Worm (Caenorhabditis elegans) whole organism, mixed stage, embryonic: ENCODE measurements around the gene clp-2.

ENCODE experiments used
- M03D4.4 ChIP-seq: sonication (generic microtip); optimal IDR thresholded peaks from 2 replicates; lab custom pipeline; 2017; ENCODE audit warnings: mild to moderate bottlenecking, missing genetic modification characterization, missing compliant biosample characterization
- bed-3 ChIP-seq: fragments of 200-800 bp; sonication (Bioruptor generic); optimal IDR thresholded peaks from 3 replicates; lab custom pipeline; 2018; ENCODE audit warnings: mild to moderate bottlenecking, missing genetic modification characterization, moderate library complexity, missing compliant biosample characterization
- blmp-1 ChIP-seq: fragments of 150-350 bp; optimal IDR thresholded peaks from 2 replicates; lab custom pipeline; 2014; ENCODE audit warnings: missing biosample characterization, missing genetic modification characterization
- ceh-43 ChIP-seq: fragments of 200-800 bp; sonication (Bioruptor generic); optimal IDR thresholded peaks from 2 replicates; lab custom pipeline; 2018; ENCODE audit warnings: mild to moderate bottlenecking, missing genetic modification characterization, moderate library complexity, missing compliant biosample characterization
- ceh-83 ChIP-seq: fragments of 200-800 bp; sonication (Bioruptor generic); optimal IDR thresholded peaks from 2 replicates; lab custom pipeline; 2018; ENCODE audit warnings: mild to moderate bottlenecking, missing genetic modification characterization, missing compliant biosample characterization
- ces-1 ChIP-seq: fragments of 150-350 bp; optimal IDR thresholded peaks from 2 replicates; lab custom pipeline; 2014; ENCODE audit warnings: missing biosample characterization, missing genetic modification reagents, missing genetic modification characterization
- cnd-1 ChIP-seq: fragments of 200-800 bp; sonication (Bioruptor generic); optimal IDR thresholded peaks from 2 replicates; lab custom pipeline; 2018; ENCODE audit warnings: mild to moderate bottlenecking, missing genetic modification characterization, missing compliant biosample characterization
- drap-1 ChIP-seq: fragments of 200-800 bp; sonication (Bioruptor generic); optimal IDR thresholded peaks from 3 replicates; lab custom pipeline; 2018; ENCODE audit warnings: mild to moderate bottlenecking, missing genetic modification characterization, missing compliant biosample characterization
- elt-3 ChIP-seq: fragments of 150-350 bp; optimal IDR thresholded peaks from 2 replicates; lab custom pipeline; 2014; ENCODE audit warnings: missing biosample characterization, missing genetic modification characterization
- flh-1 ChIP-seq: fragments of 200-800 bp; sonication (Bioruptor generic); optimal IDR thresholded peaks from 2 replicates; lab custom pipeline; 2018; ENCODE audit warnings: mild to moderate bottlenecking, missing genetic modification characterization, moderate library complexity, missing compliant biosample characterization
- ham-2 ChIP-seq: fragments of 200-800 bp; sonication (Bioruptor generic); optimal IDR thresholded peaks from 2 replicates; lab custom pipeline; 2018; ENCODE audit warnings: mild to moderate bottlenecking, missing genetic modification characterization, missing compliant biosample characterization
- hlh-1 ChIP-seq: fragments of 150-350 bp; optimal IDR thresholded peaks from 2 replicates; lab custom pipeline; 2014; ENCODE audit warnings: missing biosample characterization, missing genetic modification reagents, missing genetic modification characterization
- lin-13 ChIP-seq: fragments of 150-350 bp; optimal IDR thresholded peaks from 2 replicates; lab custom pipeline; 2014; ENCODE audit warnings: missing biosample characterization, missing genetic modification characterization
- lin-32 ChIP-seq: fragments of 200-800 bp; sonication (Bioruptor generic); optimal IDR thresholded peaks from 2 replicates; lab custom pipeline; 2018; ENCODE audit warnings: mild to moderate bottlenecking, missing genetic modification characterization, missing compliant biosample characterization
- lsy-2 ChIP-seq: fragments of 150-350 bp; optimal IDR thresholded peaks from 2 replicates; lab custom pipeline; 2014; ENCODE audit warnings: missing biosample characterization, missing genetic modification characterization
- mab-5 ChIP-seq: fragments of 150-350 bp; optimal IDR thresholded peaks from 2 replicates; lab custom pipeline; 2014; ENCODE audit warnings: missing biosample characterization, missing genetic modification characterization
- mep-1 ChIP-seq: fragments of 150-350 bp; optimal IDR thresholded peaks from 2 replicates; lab custom pipeline; 2017; ENCODE audit warnings: missing biosample characterization, missing genetic modification reagents, missing genetic modification characterization, inconsistent platforms
- mls-2 ChIP-seq: sonication (generic microtip); optimal IDR thresholded peaks from 2 replicates; lab custom pipeline; 2016; ENCODE audit warnings: mild to moderate bottlenecking, missing genetic modification characterization, moderate library complexity, missing compliant biosample characterization
- nhr-2 ChIP-seq: fragments of 150-350 bp; optimal IDR thresholded peaks from 2 replicates; lab custom pipeline; 2014; ENCODE audit warnings: missing biosample characterization, missing genetic modification characterization
- nhr-237 ChIP-seq: fragments of 150-350 bp; optimal IDR thresholded peaks from 2 replicates; lab custom pipeline; 2014; ENCODE audit warnings: missing biosample characterization, missing genetic modification characterization
- nhr-28 ChIP-seq: fragments of 150-350 bp; optimal IDR thresholded peaks from 2 replicates; lab custom pipeline; 2014; ENCODE audit warnings: missing biosample characterization, missing genetic modification characterization
- nhr-76 ChIP-seq: sonication (generic microtip); optimal IDR thresholded peaks from 2 replicates; lab custom pipeline; 2017; ENCODE audit warnings: missing biosample characterization, missing genetic modification characterization
- pha-4 ChIP-seq: fragments of 150-350 bp; optimal IDR thresholded peaks from 2 replicates; lab custom pipeline; 2018; ENCODE audit warnings: missing biosample characterization, missing genetic modification reagents, missing genetic modification characterization
- sem-2 ChIP-seq: fragments of 200-800 bp; sonication (Bioruptor generic); optimal IDR thresholded peaks from 2 replicates; lab custom pipeline; 2018; ENCODE audit warnings: mild to moderate bottlenecking, missing genetic modification characterization, missing compliant biosample characterization
- snpc-4 ChIP-seq: fragments of 150-350 bp; optimal IDR thresholded peaks from 2 replicates; lab custom pipeline; 2014; ENCODE audit warnings: missing biosample characterization, missing genetic modification characterization
- sptf-1 ChIP-seq: sonication (generic microtip); optimal IDR thresholded peaks from 2 replicates; lab custom pipeline; 2017; ENCODE audit warnings: mild to moderate bottlenecking, missing genetic modification characterization, moderate library complexity, missing compliant biosample characterization
- tbx-8 ChIP-seq: fragments of 200-800 bp; sonication (Bioruptor generic); optimal IDR thresholded peaks from 2 replicates; lab custom pipeline; 2018; ENCODE audit warnings: mild to moderate bottlenecking, missing genetic modification characterization, moderate library complexity, missing compliant biosample characterization
- unc-120 ChIP-seq: sonication (generic microtip); optimal IDR thresholded peaks from 2 replicates; lab custom pipeline; 2017; ENCODE audit warnings: missing genetic modification characterization, missing compliant biosample characterization; ENCODE audit not compliant: poor library complexity, severe bottlenecking
- unc-39 ChIP-seq: fragments of 150-350 bp; optimal IDR thresholded peaks from 2 replicates; lab custom pipeline; 2014; ENCODE audit warnings: missing biosample characterization, missing genetic modification characterization
- unc-62 ChIP-seq: fragments of 150-350 bp; optimal IDR thresholded peaks from 2 replicates; lab custom pipeline; 2014; ENCODE audit warnings: missing biosample characterization, missing genetic modification reagents, missing genetic modification characterization
- zip-8 ChIP-seq: fragments of 150-350 bp; optimal IDR thresholded peaks from 2 replicates; lab custom pipeline; 2014; ENCODE audit warnings: missing biosample characterization, missing genetic modification characterization
- ztf-11 ChIP-seq: fragments of 150-350 bp; optimal IDR thresholded peaks from 2 replicates; lab custom pipeline; 2014; ENCODE audit warnings: missing biosample characterization, missing genetic modification characterization

The clp-2 gene

DNA sequence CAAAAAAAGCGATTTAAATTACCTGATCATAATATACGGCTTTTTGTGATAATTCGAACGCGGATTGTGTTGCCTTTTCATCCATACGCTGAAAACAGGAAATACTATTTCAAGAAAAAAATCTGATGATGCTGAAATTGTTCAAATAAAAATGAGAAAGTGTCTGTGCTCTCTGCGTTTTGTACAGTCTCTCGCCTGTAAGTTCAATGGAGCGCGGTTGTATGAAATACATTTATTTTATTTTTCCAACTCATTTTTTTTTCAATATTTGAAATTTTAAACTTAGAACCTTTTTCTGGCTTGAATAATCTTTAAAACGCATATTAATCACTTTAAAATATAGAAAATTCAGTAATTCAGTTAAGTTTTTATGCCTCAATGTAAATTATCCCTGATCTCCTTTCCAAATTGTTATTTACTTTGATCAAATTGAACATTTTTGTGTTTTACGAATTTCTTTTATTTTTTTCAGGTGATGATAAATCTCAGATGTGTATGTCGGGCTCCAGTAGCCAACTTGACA, at the start of gene clp-2, which contains the start of gene mrpl-16:
TSS of gene clp-2 (minus strand) at position 94 of the 523 bp plus-strand sequence.
TSS of gene mrpl-16 (plus strand) at position 473 of the 523 bp plus-strand sequence.
- TF ChIP-seq mab-5 (tag; lab: Kevin White, UChicago) (no peak), unc-39 (no peak), pha-4 (tag; lab: Kevin White, UChicago) (no peak), unc-62 (GFP tag; lab: Kevin White, UChicago) (no peak), nhr-237 (tag; lab: Kevin White, UChicago) (no peak), sem-2 (GFP tag; lab: Kevin White, UChicago) (no peak), lin-13 (tag; lab: Kevin White, UChicago) (no peak), lin-32 (no peak), nhr-76 (tag; lab: Kevin White, UChicago) (no peak), bed-3 (GFP tag; lab: Kevin White, UChicago) (no peak), zip-8 (tag; lab: Kevin White, UChicago) (no peak), snpc-4 (tag; lab: Kevin White, UChicago) (no peak), mep-1 (tag; lab: Kevin White, UChicago) (no peak), drap-1 (GFP tag; lab: Kevin White, UChicago) (no peak), elt-3 (tag; lab: Kevin White, UChicago) (no peak)

DNA sequence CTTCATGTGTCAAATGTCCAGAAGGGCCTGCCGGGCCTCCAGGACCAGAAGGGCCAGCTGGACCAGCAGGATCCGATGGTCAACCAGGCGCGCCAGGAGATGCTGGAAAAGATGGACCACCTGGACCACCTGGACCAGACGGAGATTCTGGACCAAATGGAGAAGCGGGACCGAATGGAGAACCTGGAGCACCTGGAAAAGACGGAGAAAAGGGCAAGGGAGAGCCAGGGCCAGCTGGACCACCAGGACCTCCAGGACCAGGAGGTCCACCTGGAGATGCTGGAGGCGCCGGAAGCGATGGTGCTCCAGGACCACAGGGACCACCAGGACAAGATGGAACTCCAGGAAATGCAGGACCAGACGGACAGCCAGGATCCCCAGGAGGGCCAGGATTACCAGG, 44.8 kb upstream of the clp-2 start:
- TF ChIP-seq pha-4 (tag; lab: Kevin White, UChicago) (no peak), ces-1 (GFP tag; lab: Kevin White, UChicago) (no peak), lsy-2 (no peak), unc-39 (no peak), nhr-2 (tag; lab: Kevin White, UChicago) (no peak), sem-2 (GFP tag; lab: Kevin White, UChicago) (no peak), mls-2 (tag; lab: Kevin White, UChicago) (no peak), mep-1 (tag; lab: Kevin White, UChicago) (no peak), zip-8 (tag; lab: Kevin White, UChicago) (no peak), hlh-1 (no peak), nhr-28 (tag; lab: Kevin White, UChicago) (no peak), lin-13 (tag; lab: Kevin White, UChicago) (no peak), nhr-76 (tag; lab: Kevin White, UChicago) (no peak), snpc-4 (tag; lab: Kevin White, UChicago) (no peak), ceh-43 (GFP tag; lab: Kevin White, UChicago) (no peak), cnd-1 (tag; lab: Kevin White, UChicago) (no peak), blmp-1 (tag; lab: Kevin White, UChicago) (no peak), sptf-1 (tag; lab: Kevin White, UChicago) (no peak), tbx-8 (GFP tag; lab: Kevin White, UChicago) (no peak)

DNA sequence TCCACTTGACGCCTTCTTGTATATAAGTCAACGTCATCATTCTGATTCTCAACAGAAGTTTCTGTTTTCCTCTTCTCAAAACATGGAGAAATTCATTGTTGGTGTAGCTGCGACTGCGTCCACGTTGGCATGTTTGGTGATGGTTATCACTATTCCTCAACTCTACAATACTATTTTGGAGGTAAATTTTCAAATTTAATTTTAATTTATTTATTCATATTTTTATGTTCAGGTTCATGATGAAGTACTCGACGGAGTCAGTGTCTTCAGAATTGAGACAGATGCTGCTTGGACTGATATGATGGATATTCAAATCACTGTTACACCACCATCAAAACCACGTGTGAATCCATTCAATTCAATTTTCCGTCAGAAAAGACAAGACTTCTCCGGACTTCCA, 44.3 kb upstream of the clp-2 start, which contains the start of gene col-89:
TSS of gene col-89 (plus strand) at position 19 of the 400 bp plus-strand sequence.
- no peak for TF ChIP-seq flh-1
- TF ChIP-seq nhr-2 (tag; lab: Kevin White, UChicago) = no peak
- no peak for TF ChIP-seq snpc-4 (tag; lab: Kevin White, UChicago)
- TF ChIP-seq ztf-11 (tag; lab: Kevin White, UChicago) = no peak
- no peak for TF ChIP-seq drap-1 (GFP tag; lab: Kevin White, UChicago)
- no peak for TF ChIP-seq tbx-8 (GFP tag; lab: Kevin White, UChicago)
- TF ChIP-seq M03D4.4 (tag; lab: Kevin White, UChicago) = no peak
- TF ChIP-seq nhr-28 (tag; lab: Kevin White, UChicago) = no peak
- no peak for TF ChIP-seq mab-5 (tag; lab: Kevin White, UChicago)
- TF ChIP-seq lin-32 = no peak
- no peak for TF ChIP-seq unc-120 (tag; lab: Kevin White, UChicago)
- TF ChIP-seq bed-3 (GFP tag; lab: Kevin White, UChicago) = no peak
- TF ChIP-seq ceh-83 (GFP tag; lab: Kevin White, UChicago) = no peak
- TF ChIP-seq elt-3 (tag; lab: Kevin White, UChicago) = no peak
- no peak for TF ChIP-seq unc-62 (GFP tag; lab: Kevin White, UChicago)
- TF ChIP-seq ham-2 = no peak
- TF ChIP-seq, all 35 proteins: peak for 0

DNA sequence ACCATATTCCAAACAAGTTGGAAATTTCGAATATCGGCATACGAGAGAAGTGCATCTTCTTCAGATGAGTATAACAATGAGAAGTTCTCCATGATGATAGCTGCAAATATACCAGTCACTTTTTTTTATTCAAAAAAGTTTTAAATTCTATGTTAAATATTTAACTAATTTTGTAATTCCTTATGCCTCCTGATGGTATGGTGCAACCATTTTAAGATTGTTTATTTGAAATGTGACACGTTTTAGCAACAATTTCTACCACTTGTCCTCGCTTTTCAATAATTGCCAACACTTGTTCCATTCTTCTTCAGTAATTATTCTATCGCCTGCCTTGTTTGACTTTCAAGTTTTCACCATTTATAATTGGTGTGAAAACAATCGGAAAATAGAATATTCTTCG, 42.1 kb upstream of the clp-2 start, which contains the start of gene F17C8.6:
TSS of gene F17C8.6 (minus strand) at position 101 of the 400 bp plus-strand sequence.
- TF ChIP-seq drap-1 (GFP tag; lab: Kevin White, UChicago) (no peak), unc-120 (tag; lab: Kevin White, UChicago) (no peak), unc-39 (no peak), unc-62 (GFP tag; lab: Kevin White, UChicago) (no peak), blmp-1 (tag; lab: Kevin White, UChicago) (no peak), flh-1 (no peak), pha-4 (tag; lab: Kevin White, UChicago) (no peak), tbx-8 (GFP tag; lab: Kevin White, UChicago) (no peak)
